Comparison of ENCODE assay signal across 1 fruit fly cellular context in the genomic region with DNA sequence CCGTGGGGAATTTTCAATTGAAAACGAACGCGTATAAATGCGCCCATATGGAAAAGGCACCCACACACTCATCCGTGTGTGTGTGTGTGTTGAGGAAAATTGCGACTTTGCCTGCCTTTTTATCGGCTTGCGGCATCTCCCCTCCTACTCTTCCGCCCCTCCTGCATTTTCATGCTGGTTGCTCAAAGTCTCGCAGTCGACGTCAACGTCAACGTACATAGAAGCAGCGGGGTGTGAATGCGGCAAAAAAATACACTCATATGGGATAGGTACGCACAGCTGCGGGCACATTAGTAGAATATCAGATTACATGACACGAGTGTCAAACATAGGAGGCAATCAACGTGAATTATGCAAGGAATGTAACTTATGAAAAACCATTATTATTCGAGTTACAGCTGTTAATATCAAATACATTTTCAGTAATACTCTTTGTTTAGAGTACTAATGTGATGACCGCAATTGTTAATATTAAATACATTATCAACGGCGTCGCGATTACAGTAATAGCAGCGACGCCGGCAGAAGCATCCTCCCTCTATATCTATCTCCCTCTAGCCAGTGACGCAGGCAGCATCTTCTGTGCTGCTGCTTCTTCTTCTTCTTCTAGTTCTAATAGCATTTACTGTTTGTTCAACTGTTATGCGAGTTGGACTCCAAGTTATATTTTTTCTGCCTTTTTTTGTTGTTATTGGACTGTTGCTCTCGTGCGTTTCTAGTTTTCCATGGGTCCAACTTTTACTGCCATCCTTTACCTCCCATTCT.
TF ChIP-seq lines count a peak whose summit lies in the region.

No protein-coding gene starts in this region.

TF ChIP-seq in whole organism, embryonic, 481 proteins besides CTCF, POLR2A, EP300 and RAD21 (continued from another document and continues in another):
- TF ChIP-seq CG7745 (tag; optimal IDR thresholded peaks at IDR 0.05; lab: Kevin White, UChicago), result peak; percentile 54
- peak; percentile 80 for TF ChIP-seq repo (GFP tag; optimal IDR thresholded peaks at IDR 0.05; lab: Kevin White, UChicago)
- TF ChIP-seq Meics (GFP tag; optimal IDR thresholded peaks at IDR 0.05; lab: Kevin White, UChicago), result peak; percentile 87
- peak; percentile 83 for TF ChIP-seq CG12299 (tag; optimal IDR thresholded peaks at IDR 0.05; lab: Kevin White, UChicago)
- TF ChIP-seq B-H1 (GFP tag; IDR thresholded peaks at IDR 0.05; lab: Robert Waterston, UW), result peak; percentile 77
- peak; percentile 83 for TF ChIP-seq CG12659 (GFP tag; optimal IDR thresholded peaks at IDR 0.05; lab: Kevin White, UChicago)
- TF ChIP-seq CG31365 (tag; optimal IDR thresholded peaks at IDR 0.05; lab: Kevin White, UChicago), result peak; percentile 85
- peak; percentile 93 for TF ChIP-seq CG2712 (tag; optimal IDR thresholded peaks at IDR 0.05; lab: Kevin White, UChicago)
- TF ChIP-seq CG1529 (GFP tag; optimal IDR thresholded peaks at IDR 0.05; lab: Kevin White, UChicago), result peak; percentile 86
- TF ChIP-seq Max (GFP tag; optimal IDR thresholded peaks at IDR 0.05; lab: Kevin White, UChicago), result peak; percentile 83
- TF ChIP-seq CG5245 (GFP tag; optimal IDR thresholded peaks at IDR 0.05; lab: Kevin White, UChicago), result peak; percentile 88
- peak; percentile 67 for TF ChIP-seq fu2 (GFP tag; optimal IDR thresholded peaks at IDR 0.05; lab: Kevin White, UChicago)
- peak in 1 of 2 experiments; percentile 17 for TF ChIP-seq tll (GFP tag; optimal IDR thresholded peaks at IDR 0.05; lab: Kevin White, UChicago)
- TF ChIP-seq Ssrp (tag; optimal IDR thresholded peaks at IDR 0.05; lab: Kevin White, UChicago), result peak; percentile 80
- peak; percentile 96 for TF ChIP-seq unpg (GFP tag; optimal IDR thresholded peaks at IDR 0.05; lab: Kevin White, UChicago)
- TF ChIP-seq Drgx (GFP tag; IDR thresholded peaks at IDR 0.05; lab: Robert Waterston, UW), result peak; percentile 95
- no peak for TF ChIP-seq zf30C (GFP tag; optimal IDR thresholded peaks at IDR 0.05; lab: Kevin White, UChicago)
- TF ChIP-seq CG17328 (GFP tag; IDR thresholded peaks at IDR 0.05; lab: Robert Waterston, UW), result peak; percentile 95
- TF ChIP-seq Dp (GFP tag; optimal IDR thresholded peaks at IDR 0.05; lab: Kevin White, UChicago), result no peak
- peak; percentile 83 for TF ChIP-seq CG15269 (tag; optimal IDR thresholded peaks at IDR 0.05; lab: Kevin White, UChicago)
- peak; percentile 94 for TF ChIP-seq bab2 (GFP tag; optimal IDR thresholded peaks at IDR 0.05; lab: Kevin White, UChicago)
- peak; percentile 28 for TF ChIP-seq CG1832 (GFP tag; optimal IDR thresholded peaks at IDR 0.05; lab: Kevin White, UChicago)
- TF ChIP-seq CG34422 (GFP tag; IDR thresholded peaks at IDR 0.05; lab: Robert Waterston, UW), result peak; percentile 90
- peak; percentile 81 for TF ChIP-seq shn (GFP tag; optimal IDR thresholded peaks at IDR 0.05; lab: Kevin White, UChicago)
- peak; percentile 86 for TF ChIP-seq sob (GFP tag; IDR thresholded peaks at IDR 0.05; lab: Robert Waterston, UW)
- TF ChIP-seq CG6254 (GFP tag; optimal IDR thresholded peaks at IDR 0.05; lab: Kevin White, UChicago), result peak; percentile 90
- peak; percentile 82 for TF ChIP-seq CG6854 (GFP tag; optimal IDR thresholded peaks at IDR 0.05; lab: Kevin White, UChicago)
- peak; percentile 86 for TF ChIP-seq nau (GFP tag; optimal IDR thresholded peaks at IDR 0.05; lab: Kevin White, UChicago)
- peak; percentile 88 for TF ChIP-seq az2 (GFP tag; optimal IDR thresholded peaks at IDR 0.05; lab: Kevin White, UChicago)
- TF ChIP-seq CG11696 (GFP tag; IDR thresholded peaks at IDR 0.05; lab: Robert Waterston, UW), result peak; percentile 99
- peak; percentile 77 for TF ChIP-seq seq (GFP tag; IDR thresholded peaks at IDR 0.05; lab: Robert Waterston, UW)
- TF ChIP-seq MTF-1 (GFP tag; optimal IDR thresholded peaks at IDR 0.05; lab: Kevin White, UChicago; ENCODE audit: borderline replicate concordance), result peak; percentile 65
- TF ChIP-seq abd-A (tag; optimal IDR thresholded peaks at IDR 0.05; lab: Kevin White, UChicago), result peak; percentile 70
- no peak for TF ChIP-seq unc-4 (GFP tag; IDR thresholded peaks at IDR 0.05; lab: Robert Waterston, UW; ENCODE audit: partially characterized antibody)
- TF ChIP-seq tio (GFP tag; optimal IDR thresholded peaks at IDR 0.05; lab: Kevin White, UChicago), result peak; percentile 81
- peak; percentile 91 for TF ChIP-seq lmd (GFP tag; IDR thresholded peaks at IDR 0.05; lab: Robert Waterston, UW)
- TF ChIP-seq CG9876 (GFP tag; optimal IDR thresholded peaks at IDR 0.05; lab: Kevin White, UChicago), result peak; percentile 78
- TF ChIP-seq cad (GFP tag; optimal IDR thresholded peaks at IDR 0.05; lab: Kevin White, UChicago), result no peak
- TF ChIP-seq CG12236 (GFP tag; optimal IDR thresholded peaks at IDR 0.05; lab: Kevin White, UChicago), result peak; percentile 76
- TF ChIP-seq CG2120 (GFP tag; optimal IDR thresholded peaks at IDR 0.05; lab: Kevin White, UChicago), result peak; percentile 88
- peak; percentile 90 for TF ChIP-seq slp2 (GFP tag; optimal IDR thresholded peaks at IDR 0.05; lab: Kevin White, UChicago)
- TF ChIP-seq zen (tag; optimal IDR thresholded peaks at IDR 0.05; lab: Kevin White, UChicago), result peak; percentile 91
- TF ChIP-seq gsb-n (tag; optimal IDR thresholded peaks at IDR 0.05; lab: Kevin White, UChicago), result peak; percentile 93
- TF ChIP-seq Gsc (GFP tag; IDR thresholded peaks at IDR 0.05; lab: Robert Waterston, UW), result peak; percentile 63
- TF ChIP-seq NC2β (GFP tag; optimal IDR thresholded peaks at IDR 0.05; lab: Kevin White, UChicago), result peak; percentile 89
- peak; percentile 87 for TF ChIP-seq CG8388 (GFP tag; optimal IDR thresholded peaks at IDR 0.05; lab: Kevin White, UChicago)
- no peak for TF ChIP-seq HLH4C (GFP tag; IDR thresholded peaks at IDR 0.05; lab: Robert Waterston, UW; ENCODE audit: partially characterized antibody)
- peak; percentile 87 for TF ChIP-seq crc (GFP tag; optimal IDR thresholded peaks at IDR 0.05; lab: Kevin White, UChicago)
- TF ChIP-seq CG16813 (GFP tag; IDR thresholded peaks at IDR 0.05; lab: Robert Waterston, UW; ENCODE audit: partially characterized antibody), result no peak
- peak; percentile 56 for TF ChIP-seq danr (GFP tag; IDR thresholded peaks at IDR 0.05; lab: Robert Waterston, UW)
- TF ChIP-seq cato (GFP tag; optimal IDR thresholded peaks at IDR 0.05; lab: Kevin White, UChicago; ENCODE audit: borderline replicate concordance), result peak; percentile 87
- TF ChIP-seq jigr1 (GFP tag; IDR thresholded peaks at IDR 0.05; lab: Robert Waterston, UW), result peak; percentile 74; the same call in 2 of the 3 replicates
- TF ChIP-seq phol (tag; optimal IDR thresholded peaks at IDR 0.05; lab: Kevin White, UChicago), result peak; percentile 92
- peak; percentile 81 for TF ChIP-seq CG1602 (GFP tag; optimal IDR thresholded peaks at IDR 0.05; lab: Kevin White, UChicago)
- TF ChIP-seq Chrac-16 (GFP tag; optimal IDR thresholded peaks at IDR 0.05; lab: Kevin White, UChicago), result peak; percentile 85
- TF ChIP-seq CG12104 (GFP tag; optimal IDR thresholded peaks at IDR 0.05; lab: Kevin White, UChicago), result peak; percentile 45
- TF ChIP-seq inv (GFP tag; IDR thresholded peaks at IDR 0.05; lab: Robert Waterston, UW; ENCODE audit: partially characterized antibody), result no peak
- peak; percentile 38; the same call in 1 of the 2 replicates for TF ChIP-seq CG10321 (GFP tag; IDR thresholded peaks at IDR 0.05; lab: Robert Waterston, UW)
- peak; percentile 39 for TF ChIP-seq CG2116 (GFP tag; optimal IDR thresholded peaks at IDR 0.05; lab: Kevin White, UChicago)
- no peak for TF ChIP-seq Dip2 (GFP tag; IDR thresholded peaks at IDR 0.05; lab: Robert Waterston, UW)
- TF ChIP-seq Dek (tag; optimal IDR thresholded peaks at IDR 0.05; lab: Kevin White, UChicago), result peak; percentile 84
- peak; percentile 74 for TF ChIP-seq CG8765 (GFP tag; IDR thresholded peaks at IDR 0.05; lab: Robert Waterston, UW)
- peak; percentile 95 for TF ChIP-seq vvl (GFP tag; IDR thresholded peaks at IDR 0.05; lab: Robert Waterston, UW)
- peak; percentile 33 for TF ChIP-seq CG4617 (GFP tag; optimal IDR thresholded peaks at IDR 0.05; lab: Kevin White, UChicago; ENCODE audit: borderline replicate concordance)
- peak; percentile 30 for TF ChIP-seq bigmax (GFP tag; optimal IDR thresholded peaks at IDR 0.05; lab: Kevin White, UChicago)
- TF ChIP-seq PHDP (tag; optimal IDR thresholded peaks at IDR 0.05; lab: Kevin White, UChicago), result peak; percentile 93
- TF ChIP-seq CG7786 (GFP tag; optimal IDR thresholded peaks at IDR 0.05; lab: Kevin White, UChicago), result peak; percentile 90
- no peak for TF ChIP-seq cas (GFP tag; IDR thresholded peaks at IDR 0.05; lab: Robert Waterston, UW)
- TF ChIP-seq Nf-YA (GFP tag; IDR thresholded peaks at IDR 0.05; lab: Robert Waterston, UW), result peak; percentile 68
- TF ChIP-seq HLH3B (GFP tag; IDR thresholded peaks at IDR 0.05; lab: Robert Waterston, UW), result peak; percentile 88
- peak; percentile 57 for TF ChIP-seq luna (GFP tag; optimal IDR thresholded peaks at IDR 0.05; lab: Kevin White, UChicago)
- peak; percentile 94 for TF ChIP-seq Adf1 (GFP tag; IDR thresholded peaks at IDR 0.05; lab: Robert Waterston, UW)
- peak; percentile 93 for TF ChIP-seq Oli (tag; optimal IDR thresholded peaks at IDR 0.05; lab: Kevin White, UChicago)
- TF ChIP-seq fd64A (GFP tag; optimal IDR thresholded peaks at IDR 0.05; lab: Kevin White, UChicago), result peak; percentile 80
- peak; percentile 66 for TF ChIP-seq Fer2 (tag; optimal IDR thresholded peaks at IDR 0.05; lab: Kevin White, UChicago)
- peak; percentile 78 for TF ChIP-seq CG11456 (GFP tag; IDR thresholded peaks at IDR 0.05; lab: Robert Waterston, UW)
- TF ChIP-seq CG12071 (GFP tag; optimal IDR thresholded peaks at IDR 0.05; lab: Kevin White, UChicago), result peak; percentile 93
- peak; percentile 46 for TF ChIP-seq Hmx (GFP tag; optimal IDR thresholded peaks at IDR 0.05; lab: Kevin White, UChicago)
- TF ChIP-seq CG3065 (GFP tag; optimal IDR thresholded peaks at IDR 0.05; lab: Kevin White, UChicago), result peak; percentile 79
- TF ChIP-seq Hand (GFP tag; optimal IDR thresholded peaks at IDR 0.05; lab: Kevin White, UChicago), result peak; percentile 72
- TF ChIP-seq Hr3 (GFP tag; optimal IDR thresholded peaks at IDR 0.05; lab: Kevin White, UChicago), result peak; percentile 82
- peak; percentile 87 for TF ChIP-seq CoRest (tag; optimal IDR thresholded peaks at IDR 0.05; lab: Kevin White, UChicago)
- peak; percentile 91 for TF ChIP-seq zfh1 (GFP tag; IDR thresholded peaks at IDR 0.05; lab: Robert Waterston, UW)
- TF ChIP-seq CG7357 (GFP tag; IDR thresholded peaks at IDR 0.05; lab: Robert Waterston, UW), result peak; percentile 77
- peak; percentile 79 for TF ChIP-seq twi (tag; optimal IDR thresholded peaks at IDR 0.05; lab: Kevin White, UChicago)
- TF ChIP-seq Xrp1 (GFP tag; IDR thresholded peaks at IDR 0.05; lab: Robert Waterston, UW), result peak; percentile 95
- TF ChIP-seq dmrt11E (tag; optimal IDR thresholded peaks at IDR 0.05; lab: Kevin White, UChicago), result peak; percentile 93
- peak; percentile 26 for TF ChIP-seq corto (GFP tag; optimal IDR thresholded peaks at IDR 0.05; lab: Kevin White, UChicago)
- peak in 1 of 2 experiments; percentile 8 for TF ChIP-seq Trl (optimal IDR thresholded peaks at IDR 0.05; lab: Kevin White, UChicago)
- TF ChIP-seq Trl (GFP tag; optimal IDR thresholded peaks at IDR 0.05; lab: Kevin White, UChicago), result peak; percentile 88
- no peak for TF ChIP-seq tna (GFP tag; IDR thresholded peaks at IDR 0.05; lab: Robert Waterston, UW; ENCODE audit: partially characterized antibody)
- TF ChIP-seq maf-S (GFP tag; optimal IDR thresholded peaks at IDR 0.05; lab: Kevin White, UChicago), result peak; percentile 78
- peak; percentile 73 for TF ChIP-seq Dad (GFP tag; optimal IDR thresholded peaks at IDR 0.05; lab: Kevin White, UChicago)
- no peak for TF ChIP-seq D (optimal IDR thresholded peaks at IDR 0.05; lab: Kevin White, UChicago)
- TF ChIP-seq D (GFP tag; optimal IDR thresholded peaks at IDR 0.05; lab: Kevin White, UChicago), result peak; percentile 83
- TF ChIP-seq Nf-YC (tag; optimal IDR thresholded peaks at IDR 0.05; lab: Kevin White, UChicago), result peak; percentile 34
- peak; percentile 66 for TF ChIP-seq CG11085 (GFP tag; IDR thresholded peaks at IDR 0.05; lab: Robert Waterston, UW)
- TF ChIP-seq CG16815 (GFP tag; optimal IDR thresholded peaks at IDR 0.05; lab: Kevin White, UChicago), result peak; percentile 82
- TF ChIP-seq CG42726 (GFP tag; IDR thresholded peaks at IDR 0.05; lab: Robert Waterston, UW; ENCODE audit: partially characterized antibody), result no peak
- TF ChIP-seq Scr (GFP tag; IDR thresholded peaks at IDR 0.05; lab: Robert Waterston, UW; ENCODE audit: partially characterized antibody), result no peak
- no peak for TF ChIP-seq Poxn (GFP tag; IDR thresholded peaks at IDR 0.05; lab: Robert Waterston, UW)
- TF ChIP-seq chinmo (GFP tag; IDR thresholded peaks at IDR 0.05; lab: Robert Waterston, UW; ENCODE audit: partially characterized antibody), result peak; percentile 79; the same call in 1 of the 4 replicates
- TF ChIP-seq Stat92E (GFP tag; optimal IDR thresholded peaks at IDR 0.05; lab: Kevin White, UChicago), result peak in 1 of 3 experiments; percentile 55
- peak; percentile 63 for TF ChIP-seq p53 (GFP tag; optimal IDR thresholded peaks at IDR 0.05; lab: Kevin White, UChicago)
- TF ChIP-seq CG3847 (GFP tag; IDR thresholded peaks at IDR 0.05; lab: Robert Waterston, UW), result peak; percentile 70
- TF ChIP-seq stc (GFP tag; IDR thresholded peaks at IDR 0.05; lab: Robert Waterston, UW), result peak; percentile 90
- no peak for TF ChIP-seq fru (optimal IDR thresholded peaks at IDR 0.05; lab: Kevin White, UChicago)
- peak; percentile 97 for TF ChIP-seq sens (GFP tag; lab: Kevin White, UChicago)
- TF ChIP-seq CG15011 (GFP tag; optimal IDR thresholded peaks at IDR 0.05; lab: Kevin White, UChicago), result peak; percentile 80
- peak; percentile 84 for TF ChIP-seq Spps (tag; optimal IDR thresholded peaks at IDR 0.05; lab: Kevin White, UChicago)
- peak; percentile 92 for TF ChIP-seq oc (tag; optimal IDR thresholded peaks at IDR 0.05; lab: Kevin White, UChicago)
- TF ChIP-seq croc (GFP tag; conservative IDR thresholded peaks at IDR 0.05; lab: Robert Waterston, UW), result peak; percentile 85
- TF ChIP-seq zen2 (GFP tag; IDR thresholded peaks at IDR 0.05; lab: Robert Waterston, UW; ENCODE audit: partially characterized antibody), result no peak
- peak; percentile 73 for TF ChIP-seq disco-r (GFP tag; optimal IDR thresholded peaks at IDR 0.05; lab: Kevin White, UChicago)
- peak; percentile 80 for TF ChIP-seq CG4707 (GFP tag; optimal IDR thresholded peaks at IDR 0.05; lab: Kevin White, UChicago)
- TF ChIP-seq NfI (GFP tag; optimal IDR thresholded peaks at IDR 0.05; lab: Kevin White, UChicago), result peak; percentile 88
- TF ChIP-seq Kr (GFP tag; optimal IDR thresholded peaks at IDR 0.05; lab: Kevin White, UChicago), result peak; percentile 73
- peak; percentile 86 for TF ChIP-seq pum (GFP tag; optimal IDR thresholded peaks at IDR 0.05; lab: Kevin White, UChicago)
- peak; percentile 84 for TF ChIP-seq CrebB (tag; optimal IDR thresholded peaks at IDR 0.05; lab: Kevin White, UChicago)
- TF ChIP-seq cg (GFP tag; optimal IDR thresholded peaks at IDR 0.05; lab: Kevin White, UChicago), result peak; percentile 57
